Worm (Caenorhabditis elegans) whole organism, L4 larva: Measurements from ENCODE around the gene phat-7.

Experiments used
- F49E8.2 ChIP-seq: sonication (generic microtip); optimal IDR thresholded peaks from 2 replicates; lab custom pipeline; 2016; ENCODE audit warnings: missing compliant biosample characterization, mild to moderate bottlenecking, missing genetic modification characterization, borderline replicate concordance
- Y48G9A.11 ChIP-seq: fragments of 200-800 bp; sonication (Bioruptor generic); IDR thresholded peaks from 2 replicates; pipeline ENCODE4 v1.3.6; 2022; ENCODE audit warnings: missing genetic modification reagents, missing genetic modification characterization, missing compliant biosample characterization
- ceh-32 ChIP-seq: sonication (generic microtip); optimal IDR thresholded peaks from 2 replicates; lab custom pipeline; 2016; ENCODE audit warnings: mild to moderate bottlenecking, missing genetic modification characterization, missing compliant biosample characterization; ENCODE audit not compliant: poor library complexity
- ces-1 ChIP-seq: fragments of 150-350 bp; sonication (generic microtip); optimal IDR thresholded peaks from 4 replicates; lab custom pipeline; 2014; ENCODE audit warnings: missing biosample characterization, missing genetic modification reagents, missing genetic modification characterization
- ctbp-1 ChIP-seq: fragments of 200-800 bp; sonication (Bioruptor generic); IDR thresholded peaks from 2 replicates; pipeline ENCODE4 v1.3.6; 2022; ENCODE audit warnings: missing genetic modification reagents, missing genetic modification characterization, missing compliant biosample characterization
- daf-8 ChIP-seq: fragments of 200-800 bp; sonication (Bioruptor generic); IDR thresholded peaks from 2 replicates; pipeline ENCODE4 v1.3.6; 2022; ENCODE audit warnings: missing genetic modification characterization, missing compliant biosample characterization
- dmd-6 ChIP-seq: fragments of 200-800 bp; sonication (Bioruptor generic); IDR thresholded peaks from 2 replicates; pipeline ENCODE4 v1.3.6; 2022; ENCODE audit warnings: missing genetic modification reagents, missing genetic modification characterization, missing compliant biosample characterization
- dmd-9 ChIP-seq: fragments of 200-800 bp; sonication (Bioruptor generic); IDR thresholded peaks from 2 replicates; pipeline ENCODE4 v1.3.6; 2022; ENCODE audit warnings: missing genetic modification reagents, missing genetic modification characterization, missing compliant biosample characterization
- egl-27 ChIP-seq: sonication (generic microtip); optimal IDR thresholded peaks from 3 replicates; lab custom pipeline; 2017; ENCODE audit warnings: missing biosample characterization, missing genetic modification reagents, missing genetic modification characterization
- fkh-10 ChIP-seq: fragments of 150-350 bp; optimal IDR thresholded peaks from 2 replicates; lab custom pipeline; 2014; ENCODE audit warnings: missing biosample characterization, missing genetic modification reagents, missing genetic modification characterization
- hlh-11 ChIP-seq: fragments of 200-800 bp; sonication (Bioruptor generic); optimal IDR thresholded peaks from 2 replicates; lab custom pipeline; 2018; ENCODE audit warnings: mild to moderate bottlenecking, missing genetic modification characterization, missing compliant biosample characterization
- hlh-30 ChIP-seq: sonication (generic microtip); optimal IDR thresholded peaks from 2 replicates; lab custom pipeline; 2017; ENCODE audit warnings: antibody characterized with exemption, mild to moderate bottlenecking, missing genetic modification characterization, missing compliant biosample characterization; ENCODE audit not compliant: insufficient read depth
- lim-7 ChIP-seq: fragments of 200-800 bp; sonication (Bioruptor generic); IDR thresholded peaks from 2 replicates; pipeline ENCODE4 v1.3.6; 2022; ENCODE audit warnings: missing genetic modification characterization, missing compliant biosample characterization
- lin-29 ChIP-seq: fragments of 200-800 bp; sonication (Bioruptor generic); IDR thresholded peaks from 2 replicates; pipeline ENCODE4 v1.3.6; 2022; ENCODE audit warnings: missing genetic modification reagents, missing genetic modification characterization, missing compliant biosample characterization
- lin-38 ChIP-seq: fragments of 200-800 bp; sonication (Bioruptor generic); IDR thresholded peaks from 2 replicates; pipeline ENCODE4 v1.3.6; 2022; ENCODE audit warnings: missing genetic modification reagents, missing genetic modification characterization, missing compliant biosample characterization
- lsy-2 ChIP-seq, 2 experiments: fragments of 150-350 bp in 1 of 2; sonication (generic microtip) in 1 of 2; optimal IDR thresholded peaks; 2 replicates each; lab custom pipeline; 2014 to 2017; ENCODE audit warnings: missing biosample characterization in 2 of 2, missing genetic modification characterization in 2 of 2
- mdl-1 ChIP-seq, 2 experiments: fragments of 150-350 bp in 1 of 2; sonication (generic microtip) in 1 of 2; optimal IDR thresholded peaks; 2 replicates each; lab custom pipeline; 2014 to 2017; ENCODE audit warnings: missing biosample characterization in 2 of 2, missing genetic modification characterization in 2 of 2
- mdt-29 ChIP-seq: fragments of 200-800 bp; sonication (Bioruptor generic); IDR thresholded peaks from 2 replicates; pipeline ENCODE4 v1.3.6; 2022; ENCODE audit warnings: missing genetic modification reagents, missing genetic modification characterization, missing compliant biosample characterization
- nhr-11 ChIP-seq: fragments of 150-350 bp; optimal IDR thresholded peaks from 2 replicates; lab custom pipeline; 2014; ENCODE audit warnings: missing biosample characterization, missing genetic modification characterization
- nhr-42 ChIP-seq: fragments of 200-800 bp; sonication (Bioruptor generic); IDR thresholded peaks from 2 replicates; pipeline ENCODE4 v1.3.6; 2022; ENCODE audit warnings: missing genetic modification characterization, missing compliant biosample characterization
- nhr-77 ChIP-seq: fragments of 150-350 bp; optimal IDR thresholded peaks from 2 replicates; lab custom pipeline; 2014; ENCODE audit warnings: missing biosample characterization, missing genetic modification characterization
- rbr-2 ChIP-seq: sonication (generic microtip); optimal IDR thresholded peaks from 2 replicates; lab custom pipeline; 2016; ENCODE audit warnings: missing genotype, missing genetic modification characterization, missing compliant biosample characterization
- sdz-12 ChIP-seq: fragments of 200-800 bp; sonication (Bioruptor generic); optimal IDR thresholded peaks from 2 replicates; lab custom pipeline; 2018; ENCODE audit warnings: mild to moderate bottlenecking, missing genetic modification characterization, missing compliant biosample characterization
- snpc-1.2 ChIP-seq: fragments of 200-800 bp; sonication (Bioruptor generic); IDR thresholded peaks from 2 replicates; pipeline ENCODE4 v1.3.6; 2022; ENCODE audit warnings: missing genetic modification reagents, missing genetic modification characterization, missing compliant biosample characterization
- unc-62 ChIP-seq, 3 experiments: fragments of 150-350 bp in 1 of 3; sonication (generic microtip); optimal IDR thresholded peaks in 2 of 3; peaks in 1 of 3; 1 replicate in 1 of 3; 2 replicates in 2 of 3; lab custom pipeline; 2014 to 2017; ENCODE audit warnings: missing biosample characterization in 3 of 3, missing genetic modification characterization in 3 of 3, missing genetic modification reagents in 3 of 3, missing genotype in 1 of 3
- zag-1 ChIP-seq: fragments of 150-350 bp; optimal IDR thresholded peaks from 2 replicates; lab custom pipeline; 2014; ENCODE audit warnings: missing biosample characterization, missing genetic modification characterization
- zfp-3 ChIP-seq: fragments of 200-800 bp; sonication (Bioruptor generic); conservative IDR thresholded peaks from 2 replicates; pipeline ENCODE4 v1.3.6; 2022; ENCODE audit warnings: missing genetic modification reagents, missing genetic modification characterization, missing compliant biosample characterization
- zip-2 ChIP-seq: fragments of 150-350 bp; optimal IDR thresholded peaks from 2 replicates; lab custom pipeline; 2014; ENCODE audit warnings: missing biosample characterization, missing genetic modification characterization

The phat-7 gene

ce11 chrV:4063559-4064164 is 17.4 kb downstream of the phat-7 start (continued):
- peak in 1 of 2 experiments; percentile 0 for TF ChIP-seq lsy-2 (tag; optimal IDR thresholded peaks at IDR 0.05; lab: Kevin White, UChicago)

ce11 chrV:4066143-4066542 is 19.9 kb downstream of the phat-7 start:
- TF ChIP-seq lin-38 = peak; percentile 85

ce11 chrV:4067876-4068275 is 21.7 kb downstream of the phat-7 start:
- TF ChIP-seq lin-38 = peak; percentile 83

- TF ChIP-seq ces-1 (GFP tag; lab: Kevin White, UChicago) = no peak
- no peak for TF ChIP-seq nhr-42 (GFP tag; lab: Robert Waterston, UW)
- TF ChIP-seq sdz-12 = no peak
- TF ChIP-seq ceh-32 (tag; lab: Kevin White, UChicago) = no peak
- no peak for TF ChIP-seq dmd-6 (GFP tag; lab: Robert Waterston, UW)
- TF ChIP-seq lin-29 = no peak
- no peak for TF ChIP-seq hlh-11 (tag; lab: Kevin White, UChicago)
- TF ChIP-seq egl-27 (tag; lab: Kevin White, UChicago) = no peak
- no peak for TF ChIP-seq zip-2
- TF ChIP-seq hlh-30 (tag; lab: Kevin White, UChicago) = no peak
- TF ChIP-seq zfp-3 (GFP tag; lab: Robert Waterston, UW) = no peak
- TF ChIP-seq lim-7 (GFP tag; lab: Robert Waterston, UW) = no peak
- no peak for TF ChIP-seq zag-1 (tag; lab: Kevin White, UChicago)
- no peak for TF ChIP-seq mdl-1 (tag; optimal IDR thresholded peaks at IDR 0.05; lab: Kevin White, UChicago)
- TF ChIP-seq F49E8.2 = no peak
- no peak for TF ChIP-seq rbr-2 (tag; lab: Kevin White, UChicago)
- no peak for TF ChIP-seq nhr-77 (tag; lab: Kevin White, UChicago)
- TF ChIP-seq nhr-11 (tag; lab: Kevin White, UChicago) = no peak
- TF ChIP-seq snpc-1.2 (GFP tag; lab: Robert Waterston, UW) = no peak
- no peak for TF ChIP-seq fkh-10 (GFP tag; lab: Kevin White, UChicago)
Measured at ce11 chrV:4073455-4073854, 27.2 kb downstream of the phat-7 start, which contains the start of gene otpl-2. otpl-2 (plus strand) TSS chrV:4073755.

- TF ChIP-seq unc-62 (GFP tag; optimal IDR thresholded peaks at IDR 0.05 in 1 of 2; lab: Kevin White, UChicago) (peak in 1 of 2 experiments; percentile 93), unc-62 (tag; optimal IDR thresholded peaks at IDR 0.05; lab: Kevin White, UChicago) (no peak), mdt-29 (GFP tag; lab: Robert Waterston, UW) (no peak)
Measured at ce11 chrV:4080546-4080945, 34.3 kb downstream of the phat-7 start.

- TF ChIP-seq daf-8 (GFP tag; lab: Robert Waterston, UW) = no peak
- no peak for TF ChIP-seq lin-38
- no peak for TF ChIP-seq zip-2
- no peak for TF ChIP-seq dmd-9 (GFP tag; lab: Robert Waterston, UW)
- no peak for TF ChIP-seq ctbp-1 (GFP tag; lab: Robert Waterston, UW)
Measured at ce11 chrV:4081283-4081682, 35.1 kb downstream of the phat-7 start, which contains the start of gene srh-211. srh-211 (minus strand) TSS chrV:4081383.

ce11 chrV:4082952-4083351 is 36.7 kb downstream of the phat-7 start, which contains the start of gene F38H12.5:
F38H12.5 (minus strand) TSS chrV:4083052.
- TF ChIP-seq Y48G9A.11 (GFP tag; lab: Robert Waterston, UW) (no peak), unc-62 (GFP tag; optimal IDR thresholded peaks at IDR 0.05 in 1 of 2; lab: Kevin White, UChicago) (peak in 1 of 2 experiments; percentile 8), unc-62 (tag; optimal IDR thresholded peaks at IDR 0.05; lab: Kevin White, UChicago) (no peak)
